Worm (Caenorhabditis elegans): Measurements from ENCODE around the gene Y53C12B.7.

Y53C12B.7 gene

ce11 chrII:9764696-9765095 lies 11.7 kb upstream of the Y53C12B.7 start:
- no peak for TF ChIP-seq nhr-129 (tag; optimal IDR thresholded peaks at IDR 0.05)
- no peak for TF ChIP-seq lsy-2 (tag; optimal IDR thresholded peaks at IDR 0.05)
- TF ChIP-seq sma-3 (GFP tag; optimal IDR thresholded peaks at IDR 0.05), result no peak

DNA sequence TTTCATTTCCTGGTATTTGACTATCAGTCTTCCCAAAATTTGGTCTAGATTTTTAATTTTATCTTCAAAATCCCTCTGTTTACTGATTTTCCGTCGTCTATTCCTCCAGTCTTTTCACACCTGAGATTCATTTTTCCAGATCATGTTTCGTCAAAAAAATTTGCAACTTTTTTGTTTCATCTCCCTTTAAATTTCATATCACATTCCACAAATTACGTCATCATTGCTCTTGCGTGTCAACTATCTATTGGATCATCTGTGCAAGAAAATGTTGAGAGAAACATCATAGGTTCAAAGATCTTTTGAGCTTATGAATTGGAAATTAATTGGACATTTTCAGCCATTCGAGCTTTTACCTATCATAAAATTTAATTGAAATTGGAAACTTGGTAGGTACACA lies 6.4 kb upstream of the Y53C12B.7 start:
- no peak for TF ChIP-seq ztf-1 (GFP tag; conservative IDR thresholded peaks at IDR 0.05)
- peak; percentile 9 for TF ChIP-seq sma-9 (GFP tag; optimal IDR thresholded peaks at IDR 0.05)
- no peak for TF ChIP-seq sma-9 (tag; optimal IDR thresholded peaks at IDR 0.05)

- TF ChIP-seq unc-62 (GFP tag; optimal IDR thresholded peaks at IDR 0.05) (no peak), sem-4 (tag; optimal IDR thresholded peaks at IDR 0.05) (no peak), nhr-129 (tag; optimal IDR thresholded peaks at IDR 0.05) (peak; percentile 33), unc-55 (GFP tag; optimal IDR thresholded peaks at IDR 0.05) (no peak), lin-39 (tag; optimal IDR thresholded peaks at IDR 0.05) (no peak), C34F6.9 (tag; optimal IDR thresholded peaks at IDR 0.05) (peak; percentile 40), sma-9 (GFP tag; optimal IDR thresholded peaks at IDR 0.05) (peak; percentile 70), sma-9 (tag; optimal IDR thresholded peaks at IDR 0.05) (no peak), lsy-2 (tag; optimal IDR thresholded peaks at IDR 0.05) (peak in 1 of 2 experiments; percentile 39), F13H6.1 (tag; optimal IDR thresholded peaks at IDR 0.05) (peak; percentile 57)
These were observed 4.7 kb upstream of the Y53C12B.7 start, which contains the start of gene shk-1 for ce11 chrII:9757651-9758282. Gene shk-1, plus strand, starts transcription at chrII:9758232.

ce11 chrII:9755425-9755824 lies 2.4 kb upstream of the Y53C12B.7 start:
- TF ChIP-seq unc-55 (GFP tag; optimal IDR thresholded peaks at IDR 0.05) (peak; percentile 40), nhr-6 (tag; optimal IDR thresholded peaks at IDR 0.05) (no peak), mab-5 (tag; optimal IDR thresholded peaks at IDR 0.05) (peak; percentile 38), lsy-2 (tag; optimal IDR thresholded peaks at IDR 0.05) (peak in 1 of 2 experiments; percentile 13)

DNA sequence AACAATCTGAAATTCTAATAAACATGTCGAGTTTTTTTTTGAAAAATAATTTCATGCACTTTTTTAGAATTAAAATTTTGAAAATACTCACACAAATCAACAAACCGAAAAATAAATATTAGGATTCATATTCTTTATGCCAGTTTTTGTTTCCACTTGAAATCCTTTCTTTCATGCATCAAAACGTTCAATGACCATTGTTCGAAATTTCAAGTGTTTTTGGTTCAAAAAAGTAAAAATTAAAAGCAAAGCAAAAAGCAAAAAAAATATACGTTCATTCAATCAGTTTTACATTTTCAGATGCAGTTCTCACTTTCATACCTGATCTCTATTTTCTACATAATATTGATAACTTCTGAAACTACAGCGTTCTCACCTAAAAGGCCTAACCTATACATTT lies 712 bp upstream of the Y53C12B.7 start, which contains the start of gene ZK1321.1:
TSS of gene ZK1321.1 (plus strand) at position 301 of the 400 bp plus-strand sequence.
- TF ChIP-seq snpc-4 (tag; optimal IDR thresholded peaks at IDR 0.05), result no peak
- no peak for TF ChIP-seq nhr-129 (tag; optimal IDR thresholded peaks at IDR 0.05)
- TF ChIP-seq mbf-1 (tag; optimal IDR thresholded peaks at IDR 0.05), result no peak
- no peak for TF ChIP-seq blmp-1 (tag; optimal IDR thresholded peaks at IDR 0.05; ENCODE audit: insufficient read depth)
- TF ChIP-seq zag-1 (tag; optimal IDR thresholded peaks at IDR 0.05), result no peak
- no peak for TF ChIP-seq nhr-11 (tag; optimal IDR thresholded peaks at IDR 0.05)
- no peak for TF ChIP-seq unc-62 (GFP tag; optimal IDR thresholded peaks at IDR 0.05)
- TF ChIP-seq mab-5 (tag; optimal IDR thresholded peaks at IDR 0.05), result no peak
- no peak for TF ChIP-seq fos-1 (tag; optimal IDR thresholded peaks at IDR 0.05)

DNA sequence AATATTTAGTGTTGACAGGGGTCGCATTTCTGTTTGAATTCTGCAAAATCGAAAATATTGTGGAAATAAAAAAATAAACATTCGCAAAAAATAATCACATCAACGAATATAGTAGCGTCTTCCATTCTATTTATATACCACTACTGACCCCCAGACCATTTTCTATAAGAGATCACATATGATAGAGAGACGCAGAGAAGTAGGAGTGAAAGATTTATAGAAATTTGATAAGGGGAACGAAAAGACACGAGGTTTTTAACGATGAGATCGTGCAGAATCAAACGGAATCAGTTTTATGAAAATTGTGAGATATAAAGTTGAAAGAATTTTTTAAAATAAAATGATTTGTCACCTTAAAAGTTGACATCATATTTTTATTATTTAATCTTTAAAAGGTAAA lies 740 bp downstream of the Y53C12B.7 start:
- no peak for TF ChIP-seq ztf-1 (GFP tag; conservative IDR thresholded peaks at IDR 0.05)
- TF ChIP-seq nhr-25 (tag; optimal IDR thresholded peaks at IDR 0.05), result peak; percentile 46
- peak; percentile 33 for TF ChIP-seq sma-3 (GFP tag; optimal IDR thresholded peaks at IDR 0.05)
- peak; percentile 50 for TF ChIP-seq nhr-21 (tag; optimal IDR thresholded peaks at IDR 0.05)
- no peak for TF ChIP-seq ama-1 (optimal IDR thresholded peaks at IDR 0.05)
- peak in 1 of 2 experiments; percentile 4 for TF ChIP-seq mdl-1 (tag; optimal IDR thresholded peaks at IDR 0.05)
- no peak for TF ChIP-seq unc-55 (GFP tag; optimal IDR thresholded peaks at IDR 0.05)
- TF ChIP-seq elt-1 (tag; optimal IDR thresholded peaks at IDR 0.05), result no peak
- peak; percentile 85 for TF ChIP-seq sma-9 (GFP tag; optimal IDR thresholded peaks at IDR 0.05)
- no peak for TF ChIP-seq sma-9 (tag; optimal IDR thresholded peaks at IDR 0.05)
- peak in 1 of 2 experiments; percentile 8 for TF ChIP-seq lsy-2 (tag; optimal IDR thresholded peaks at IDR 0.05)
- no peak for TF ChIP-seq nhr-6 (tag; optimal IDR thresholded peaks at IDR 0.05)

DNA sequence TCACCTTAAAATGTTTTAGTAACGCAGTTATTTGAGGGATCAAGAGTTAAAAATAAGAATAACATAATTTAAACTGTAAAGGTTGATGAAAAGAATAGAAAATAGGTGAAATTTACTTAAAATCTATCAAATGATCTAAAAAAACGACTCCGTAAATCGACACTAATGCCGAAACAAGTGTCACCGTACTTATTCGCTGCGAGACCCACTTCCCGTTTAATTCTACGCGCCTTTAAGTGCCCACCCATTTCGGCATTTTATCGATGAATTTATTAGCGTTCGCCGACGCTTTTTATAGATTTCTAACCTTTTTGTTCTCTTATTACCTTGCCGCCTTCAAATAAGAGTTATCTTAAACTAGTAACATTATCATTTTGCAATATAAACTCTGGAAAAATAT lies 6.9 kb downstream of the Y53C12B.7 start, which contains the start of the genes Y53C12B.1 and nos-3:
TSS of gene Y53C12B.1 (minus strand) at position 10 of the 400 bp plus-strand sequence.
TSS of gene nos-3 (plus strand) at position 248 of the 400 bp plus-strand sequence.
- peak; percentile 24 for TF ChIP-seq blmp-1 (tag; optimal IDR thresholded peaks at IDR 0.05; ENCODE audit: insufficient read depth)
- no peak for TF ChIP-seq ZK546.5 (tag; optimal IDR thresholded peaks at IDR 0.05)
- peak; percentile 12 for TF ChIP-seq egl-27 (tag; optimal IDR thresholded peaks at IDR 0.05)
- no peak for TF ChIP-seq nhr-23 (tag; optimal IDR thresholded peaks at IDR 0.05)
- TF ChIP-seq nhr-11 (tag; optimal IDR thresholded peaks at IDR 0.05), result no peak
- TF ChIP-seq lin-11 (tag; optimal IDR thresholded peaks at IDR 0.05), result peak; percentile 66
- TF ChIP-seq mdl-1 (tag; optimal IDR thresholded peaks at IDR 0.05), result no peak
- no peak for TF ChIP-seq zag-1 (tag; optimal IDR thresholded peaks at IDR 0.05)
- TF ChIP-seq nhr-12 (tag; optimal IDR thresholded peaks at IDR 0.05), result no peak
- peak; percentile 57 for TF ChIP-seq snpc-4 (tag; optimal IDR thresholded peaks at IDR 0.05)
- TF ChIP-seq nhr-77 (tag; optimal IDR thresholded peaks at IDR 0.05), result no peak
- no peak for TF ChIP-seq peb-1 (tag; optimal IDR thresholded peaks at IDR 0.05)
- peak; percentile 84 for TF ChIP-seq gmeb-1 (tag; optimal IDR thresholded peaks at IDR 0.05)
- no peak for TF ChIP-seq nhr-10 (tag; optimal IDR thresholded peaks at IDR 0.05)
- no peak for TF ChIP-seq nhr-237 (tag; optimal IDR thresholded peaks at IDR 0.05)
- peak; percentile 77 for TF ChIP-seq sma-3 (GFP tag; optimal IDR thresholded peaks at IDR 0.05)
- TF ChIP-seq lsy-2 (tag; optimal IDR thresholded peaks at IDR 0.05), result peak; percentile 97 to 99
- TF ChIP-seq ztf-1 (GFP tag; conservative IDR thresholded peaks at IDR 0.05), result no peak
- peak; percentile 85 for TF ChIP-seq C34F6.9 (tag; optimal IDR thresholded peaks at IDR 0.05)
- no peak for TF ChIP-seq alr-1 (tag; optimal IDR thresholded peaks at IDR 0.05)
- peak; percentile 54 for TF ChIP-seq fos-1 (tag; optimal IDR thresholded peaks at IDR 0.05)
- no peak for TF ChIP-seq ztf-4 (tag; optimal IDR thresholded peaks at IDR 0.05)
- TF ChIP-seq dmd-4 (tag; optimal IDR thresholded peaks at IDR 0.05), result no peak
